Worm (Caenorhabditis elegans): Measurements from ENCODE around the gene xpd-1.

The xpd-1 gene

ce11 chrIII:264790-265189, at the start of gene xpd-1:
Gene xpd-1, plus strand, starts transcription at chrIII:265090.
- TF ChIP-seq hnd-1 (tag; optimal IDR thresholded peaks at IDR 0.05) (no peak), sea-1 (GFP tag; conservative IDR thresholded peaks at IDR 0.05) (no peak), ama-1 (optimal IDR thresholded peaks at IDR 0.05) (no peak), hmbx-1 (tag; optimal IDR thresholded peaks at IDR 0.05) (no peak), ceh-36 (tag; optimal IDR thresholded peaks at IDR 0.05) (no peak), F13C5.2 (tag; optimal IDR thresholded peaks at IDR 0.05) (no peak), tra-4 (tag; optimal IDR thresholded peaks at IDR 0.05) (no peak), pes-1 (GFP tag; IDR thresholded peaks at IDR 0.05) (no peak), scrt-1 (GFP tag; IDR thresholded peaks at IDR 0.05) (no peak), tbx-37 (GFP tag; conservative IDR thresholded peaks at IDR 0.05) (no peak), aly-1 (tag; optimal IDR thresholded peaks at IDR 0.05) (no peak), ceh-13 (GFP tag; optimal IDR thresholded peaks at IDR 0.05) (no peak), flt-1 (GFP tag; IDR thresholded peaks at IDR 0.05) (no peak), ets-7 (tag; optimal IDR thresholded peaks at IDR 0.05) (no peak)

- TF ChIP-seq F13C5.2 (tag; optimal IDR thresholded peaks at IDR 0.05), result no peak
- TF ChIP-seq hmg-4 (GFP tag; optimal IDR thresholded peaks at IDR 0.05), result no peak
- no peak for TF ChIP-seq scrt-1 (GFP tag; IDR thresholded peaks at IDR 0.05)
- TF ChIP-seq aly-1 (tag; optimal IDR thresholded peaks at IDR 0.05), result no peak
- no peak for TF ChIP-seq hmbx-1 (tag; optimal IDR thresholded peaks at IDR 0.05)
- no peak for TF ChIP-seq sea-1 (GFP tag; conservative IDR thresholded peaks at IDR 0.05)
- no peak for TF ChIP-seq tra-4 (tag; optimal IDR thresholded peaks at IDR 0.05)
- no peak for TF ChIP-seq B0310.2 (tag; optimal IDR thresholded peaks at IDR 0.05)
- TF ChIP-seq hnd-1 (tag; optimal IDR thresholded peaks at IDR 0.05), result no peak
- TF ChIP-seq tbx-11 (GFP tag; IDR thresholded peaks at IDR 0.05), result no peak
- TF ChIP-seq ceh-13 (GFP tag; optimal IDR thresholded peaks at IDR 0.05), result no peak
- TF ChIP-seq flt-1 (GFP tag; IDR thresholded peaks at IDR 0.05), result no peak
- TF ChIP-seq ets-7 (tag; optimal IDR thresholded peaks at IDR 0.05), result no peak
- TF ChIP-seq ceh-36 (tag; optimal IDR thresholded peaks at IDR 0.05), result no peak
Measured at ce11 chrIII:220368-220767, 44.5 kb upstream of the xpd-1 start.

- TF ChIP-seq scrt-1 (GFP tag; IDR thresholded peaks at IDR 0.05), result no peak
- TF ChIP-seq hmg-4 (GFP tag; optimal IDR thresholded peaks at IDR 0.05), result no peak
- TF ChIP-seq sea-1 (GFP tag; conservative IDR thresholded peaks at IDR 0.05), result no peak
- TF ChIP-seq tbx-11 (GFP tag; IDR thresholded peaks at IDR 0.05), result no peak
- no peak for TF ChIP-seq ets-7 (tag; optimal IDR thresholded peaks at IDR 0.05)
- no peak for TF ChIP-seq F13C5.2 (tag; optimal IDR thresholded peaks at IDR 0.05)
- TF ChIP-seq ceh-13 (GFP tag; optimal IDR thresholded peaks at IDR 0.05), result no peak
- no peak for TF ChIP-seq hmbx-1 (tag; optimal IDR thresholded peaks at IDR 0.05)
- TF ChIP-seq tbx-37 (GFP tag; conservative IDR thresholded peaks at IDR 0.05), result no peak
- TF ChIP-seq tra-4 (tag; optimal IDR thresholded peaks at IDR 0.05), result no peak
- no peak for TF ChIP-seq flt-1 (GFP tag; IDR thresholded peaks at IDR 0.05)
- no peak for TF ChIP-seq pes-1 (GFP tag; IDR thresholded peaks at IDR 0.05)
- no peak for TF ChIP-seq aly-1 (tag; optimal IDR thresholded peaks at IDR 0.05)
Measured at ce11 chrIII:222508-222907, 42.4 kb upstream of the xpd-1 start.

ce11 chrIII:227033-227432, 37.9 kb upstream of the xpd-1 start:
- TF ChIP-seq hnd-1 (tag; optimal IDR thresholded peaks at IDR 0.05), result no peak
- peak; percentile 45; the same call in 1 of the 2 replicates for TF ChIP-seq pes-1 (GFP tag; IDR thresholded peaks at IDR 0.05)

DNA sequence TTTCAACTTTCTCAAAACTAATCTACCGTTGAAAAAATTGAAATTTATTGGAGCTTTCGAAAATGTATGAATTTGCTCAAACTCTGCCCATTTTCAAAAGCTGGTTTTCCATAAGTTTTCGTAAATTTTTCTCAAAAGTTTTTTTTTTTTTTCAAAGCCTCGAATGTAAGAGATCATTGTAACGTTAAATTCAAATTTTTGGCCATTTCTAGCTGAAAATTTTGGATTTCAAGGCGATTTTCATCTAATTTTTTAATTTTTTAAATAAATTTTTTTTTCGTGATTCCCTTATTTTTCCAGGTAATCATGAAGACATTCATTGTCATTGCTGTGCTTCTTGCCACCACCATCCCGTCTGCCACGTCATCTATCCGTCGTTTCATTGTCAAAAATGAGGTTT, 34.8 kb upstream of the xpd-1 start, which contains the start of gene hpo-38:
Gene hpo-38 (plus strand): TSS at position 301 of the 400 bp plus-strand sequence.
- TF ChIP-seq hmg-4 (GFP tag; optimal IDR thresholded peaks at IDR 0.05) (no peak), aly-1 (tag; optimal IDR thresholded peaks at IDR 0.05) (no peak), hnd-1 (tag; optimal IDR thresholded peaks at IDR 0.05) (no peak), B0310.2 (tag; optimal IDR thresholded peaks at IDR 0.05) (no peak), ceh-36 (tag; optimal IDR thresholded peaks at IDR 0.05) (no peak), F13C5.2 (tag; optimal IDR thresholded peaks at IDR 0.05) (no peak), tbx-37 (GFP tag; conservative IDR thresholded peaks at IDR 0.05) (no peak), sea-1 (GFP tag; conservative IDR thresholded peaks at IDR 0.05) (no peak), flt-1 (GFP tag; IDR thresholded peaks at IDR 0.05) (no peak), scrt-1 (GFP tag; IDR thresholded peaks at IDR 0.05) (no peak), ama-1 (optimal IDR thresholded peaks at IDR 0.05) (no peak), tra-4 (tag; optimal IDR thresholded peaks at IDR 0.05) (no peak), tbx-11 (GFP tag; IDR thresholded peaks at IDR 0.05) (no peak), pes-1 (GFP tag; IDR thresholded peaks at IDR 0.05) (no peak), hmbx-1 (tag; optimal IDR thresholded peaks at IDR 0.05) (no peak), ceh-13 (GFP tag; optimal IDR thresholded peaks at IDR 0.05) (no peak), ets-7 (tag; optimal IDR thresholded peaks at IDR 0.05) (no peak)

DNA sequence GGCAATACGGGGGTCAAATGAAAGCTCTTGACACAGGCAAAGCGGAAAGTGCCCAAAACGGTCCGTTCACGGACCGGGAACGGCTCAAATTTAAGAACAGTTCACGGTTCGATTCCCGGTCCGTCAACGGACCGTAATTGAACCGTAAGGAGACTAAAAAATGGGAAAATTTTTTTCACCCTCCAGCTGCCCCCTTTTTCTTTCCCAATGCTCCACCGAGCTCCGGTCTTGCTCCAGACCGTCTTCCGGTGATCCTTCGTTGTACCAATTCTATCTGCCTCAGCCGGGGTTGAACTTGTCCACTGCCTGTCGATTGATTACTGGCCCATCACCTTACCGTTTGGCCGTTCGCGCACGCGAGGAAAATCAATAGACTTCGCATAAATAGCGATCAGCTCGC, 32.0 kb upstream of the xpd-1 start:
- TF ChIP-seq scrt-1 (GFP tag; IDR thresholded peaks at IDR 0.05), result peak; percentile 21; the same call in 1 of the 2 replicates
- 0 out of 2 replicates have a peak, but pooled peaks have one; percentile 23 for TF ChIP-seq pes-1 (GFP tag; IDR thresholded peaks at IDR 0.05)

ce11 chrIII:235115-235514, 29.8 kb upstream of the xpd-1 start:
- peak; percentile 76 for TF ChIP-seq F13C5.2 (tag; optimal IDR thresholded peaks at IDR 0.05)
- no peak for TF ChIP-seq tbx-37 (GFP tag; conservative IDR thresholded peaks at IDR 0.05)
- TF ChIP-seq hmg-4 (GFP tag; optimal IDR thresholded peaks at IDR 0.05), result no peak
- TF ChIP-seq hnd-1 (tag; optimal IDR thresholded peaks at IDR 0.05), result no peak
- TF ChIP-seq ceh-13 (GFP tag; optimal IDR thresholded peaks at IDR 0.05), result no peak
- 0 out of 2 replicates have a peak, but pooled peaks have one; percentile 28 for TF ChIP-seq pes-1 (GFP tag; IDR thresholded peaks at IDR 0.05)
- no peak for TF ChIP-seq B0310.2 (tag; optimal IDR thresholded peaks at IDR 0.05)
- peak; percentile 55 for TF ChIP-seq ama-1 (optimal IDR thresholded peaks at IDR 0.05)
- no peak for TF ChIP-seq tra-4 (tag; optimal IDR thresholded peaks at IDR 0.05)
- no peak for TF ChIP-seq ets-7 (tag; optimal IDR thresholded peaks at IDR 0.05)
- no peak for TF ChIP-seq aly-1 (tag; optimal IDR thresholded peaks at IDR 0.05)
- TF ChIP-seq tbx-11 (GFP tag; IDR thresholded peaks at IDR 0.05), result no peak

ce11 chrIII:235544-235943, 29.3 kb upstream of the xpd-1 start, which contains the start of gene hpo-29:
Gene hpo-29, plus strand, starts transcription at chrIII:235844.
- TF ChIP-seq hnd-1 (tag; optimal IDR thresholded peaks at IDR 0.05) (no peak), F13C5.2 (tag; optimal IDR thresholded peaks at IDR 0.05) (no peak), ets-7 (tag; optimal IDR thresholded peaks at IDR 0.05) (no peak), scrt-1 (GFP tag; IDR thresholded peaks at IDR 0.05) (no peak), tbx-11 (GFP tag; IDR thresholded peaks at IDR 0.05) (no peak), aly-1 (tag; optimal IDR thresholded peaks at IDR 0.05) (no peak), B0310.2 (tag; optimal IDR thresholded peaks at IDR 0.05) (no peak), ceh-13 (GFP tag; optimal IDR thresholded peaks at IDR 0.05) (no peak), tra-4 (tag; optimal IDR thresholded peaks at IDR 0.05) (no peak), tbx-37 (GFP tag; conservative IDR thresholded peaks at IDR 0.05) (no peak)

Measured in whole organism, early embryonic.